Worm (Caenorhabditis elegans) whole organism, early embryonic: ENCODE results near the gene F46B3.9.
A peak's percentile ranks its signal among the peaks of the same experiment; 100 is the strongest.

Source experiments
- B0310.2 ChIP-seq: sonication (generic microtip); optimal IDR thresholded peaks from 2 replicates; lab custom pipeline; 2016; ENCODE audit warnings: mild to moderate bottlenecking, missing genetic modification characterization, missing compliant biosample characterization
- F13C5.2 ChIP-seq: sonication (generic microtip); optimal IDR thresholded peaks from 2 replicates; lab custom pipeline; 2017; ENCODE audit warnings: mild to moderate bottlenecking, missing genetic modification characterization, inconsistent platforms, missing compliant biosample characterization
- aly-1 ChIP-seq: sonication (generic microtip); optimal IDR thresholded peaks from 2 replicates; lab custom pipeline; 2016; ENCODE audit warnings: missing genetic modification characterization, missing compliant biosample characterization
- ama-1 ChIP-seq: fragments of 150-350 bp; optimal IDR thresholded peaks from 2 replicates; lab custom pipeline; 2014
- ceh-13 ChIP-seq: fragments of 200-800 bp; sonication (Bioruptor generic); optimal IDR thresholded peaks from 2 replicates; lab custom pipeline; 2018; ENCODE audit warnings: mild to moderate bottlenecking, missing genetic modification characterization, missing compliant biosample characterization
- ceh-36 ChIP-seq: sonication (generic microtip); optimal IDR thresholded peaks from 2 replicates; lab custom pipeline; 2016; ENCODE audit warnings: missing genetic modification characterization, inconsistent platforms, missing compliant biosample characterization
- ets-7 ChIP-seq: sonication (generic microtip); optimal IDR thresholded peaks from 2 replicates; lab custom pipeline; 2016; ENCODE audit warnings: missing genotype, missing genetic modification characterization, missing compliant biosample characterization
- flt-1 ChIP-seq: fragments of 200-800 bp; sonication (Bioruptor generic); IDR thresholded peaks from 2 replicates; pipeline ENCODE4 v1.3.6; 2022; ENCODE audit warnings: missing genetic modification characterization, missing compliant biosample characterization
- hmbx-1 ChIP-seq: sonication (generic microtip); optimal IDR thresholded peaks from 2 replicates; lab custom pipeline; 2016; ENCODE audit warnings: mild to moderate bottlenecking, missing genetic modification characterization, missing compliant biosample characterization
- hmg-4 ChIP-seq: fragments of 200-800 bp; sonication (Bioruptor generic); optimal IDR thresholded peaks from 2 replicates; lab custom pipeline; 2018; ENCODE audit warnings: mild to moderate bottlenecking, missing genetic modification characterization, missing compliant biosample characterization
- hnd-1 ChIP-seq: sonication (generic microtip); optimal IDR thresholded peaks from 2 replicates; lab custom pipeline; 2016; ENCODE audit warnings: missing genetic modification characterization, missing compliant biosample characterization
- pes-1 ChIP-seq: fragments of 200-800 bp; sonication (Bioruptor generic); IDR thresholded peaks from 2 replicates; pipeline ENCODE4 v1.3.6; 2022; ENCODE audit warnings: missing genetic modification reagents, missing genetic modification characterization, missing compliant biosample characterization
- scrt-1 ChIP-seq: fragments of 200-800 bp; sonication (Bioruptor generic); IDR thresholded peaks from 2 replicates; pipeline ENCODE4 v1.3.6; 2022; ENCODE audit warnings: missing genetic modification characterization, missing compliant biosample characterization
- sea-1 ChIP-seq: fragments of 200-800 bp; sonication (Bioruptor generic); conservative IDR thresholded peaks from 2 replicates; pipeline ENCODE4 v1.3.6; 2022; ENCODE audit warnings: missing genetic modification characterization, missing compliant biosample characterization
- tbx-11 ChIP-seq: fragments of 200-800 bp; sonication (Bioruptor generic); IDR thresholded peaks from 2 replicates; pipeline ENCODE4 v1.3.6; 2022; ENCODE audit warnings: missing genetic modification characterization, missing compliant biosample characterization
- tbx-37 ChIP-seq: fragments of 200-800 bp; sonication (Bioruptor generic); conservative IDR thresholded peaks from 2 replicates; pipeline ENCODE4 v1.3.6; 2022; ENCODE audit warnings: missing genetic modification reagents, missing genetic modification characterization, missing compliant biosample characterization
- tra-4 ChIP-seq: sonication (generic microtip); optimal IDR thresholded peaks from 2 replicates; lab custom pipeline; 2017; ENCODE audit warnings: missing genetic modification characterization, missing compliant biosample characterization

The F46B3.9 gene

ce11 chrV:20597076-20597475 is 28.9 kb downstream of the F46B3.9 start, which contains the start of gene F46B3.1:
Gene F46B3.1, minus strand, starts transcription at chrV:20597176.
- TF ChIP-seq tbx-37 (GFP tag; lab: Robert Waterston, UW) (no peak), F13C5.2 (tag; lab: Kevin White, UChicago) (no peak), sea-1 (GFP tag; lab: Robert Waterston, UW) (no peak), ceh-13 (GFP tag; lab: Kevin White, UChicago) (no peak), aly-1 (no peak), tbx-11 (no peak), hmbx-1 (tag; lab: Kevin White, UChicago) (no peak), pes-1 (GFP tag; lab: Robert Waterston, UW) (no peak), hnd-1 (tag; lab: Kevin White, UChicago) (no peak), B0310.2 (no peak), ets-7 (tag; lab: Kevin White, UChicago) (no peak), ama-1 (no peak), ceh-36 (tag; lab: Kevin White, UChicago) (no peak), scrt-1 (GFP tag; lab: Robert Waterston, UW) (no peak), tra-4 (tag; lab: Kevin White, UChicago) (no peak), flt-1 (GFP tag; lab: Robert Waterston, UW) (no peak)

- TF ChIP-seq flt-1 (GFP tag; lab: Robert Waterston, UW) (no peak), tbx-37 (GFP tag; lab: Robert Waterston, UW) (no peak), scrt-1 (GFP tag; lab: Robert Waterston, UW) (no peak)
Measured at ce11 chrV:20595653-20596052, 30.3 kb downstream of the F46B3.9 start, which contains the start of gene F26F2.11. Gene F26F2.11, minus strand, starts transcription at chrV:20595753.

- TF ChIP-seq hmbx-1 (tag; lab: Kevin White, UChicago) (no peak), B0310.2 (no peak), ceh-13 (GFP tag; lab: Kevin White, UChicago) (no peak), aly-1 (no peak), tbx-37 (GFP tag; lab: Robert Waterston, UW) (no peak), tbx-11 (no peak), ama-1 (no peak), hnd-1 (tag; lab: Kevin White, UChicago) (no peak), pes-1 (GFP tag; lab: Robert Waterston, UW) (no peak), sea-1 (GFP tag; lab: Robert Waterston, UW) (no peak), scrt-1 (GFP tag; lab: Robert Waterston, UW) (no peak), F13C5.2 (tag; lab: Kevin White, UChicago) (no peak)
Measured at ce11 chrV:20594746-20595145, 31.2 kb downstream of the F46B3.9 start, which contains the start of gene F26F2.10. Gene F26F2.10, minus strand, starts transcription at chrV:20594846.

DNA sequence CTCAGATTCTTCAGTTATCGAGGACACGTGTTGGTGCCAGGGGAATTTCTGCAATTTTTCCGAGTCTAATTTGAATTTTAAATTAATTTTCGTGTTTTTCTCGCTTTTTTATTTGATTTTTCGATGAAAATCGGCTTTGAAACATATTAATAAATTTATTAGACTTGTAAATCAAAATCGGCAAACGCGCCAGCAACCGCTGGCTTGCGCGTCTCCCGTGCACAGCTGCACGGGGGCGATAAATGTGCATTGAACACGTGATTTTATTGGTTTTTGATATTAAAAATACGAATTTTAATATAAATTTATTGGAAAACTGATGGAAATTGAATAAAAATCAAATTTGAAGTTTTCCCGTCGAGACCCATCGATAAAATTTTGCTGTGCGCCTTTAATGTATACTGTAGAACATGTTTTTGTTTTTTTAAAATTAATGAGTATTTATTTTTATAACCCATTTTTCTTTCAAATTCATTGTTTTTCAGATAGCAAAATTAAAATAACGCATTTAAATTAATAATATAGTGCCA is 45.4 kb downstream of the F46B3.9 start, which contains the start of gene F26F2.7:
TSS of gene F26F2.7 (plus strand) at position 480 of the 530 bp plus-strand sequence.
- TF ChIP-seq hmg-4 (GFP tag; lab: Kevin White, UChicago) (peak; percentile 32), scrt-1 (GFP tag; lab: Robert Waterston, UW) (no peak), hnd-1 (tag; lab: Kevin White, UChicago) (no peak), aly-1 (no peak), tbx-11 (0 out of 2 replicates have a peak, but pooled peaks have one; percentile 18), ama-1 (no peak), ets-7 (tag; lab: Kevin White, UChicago) (no peak), pes-1 (GFP tag; lab: Robert Waterston, UW) (0 out of 2 replicates have a peak, but pooled peaks have one; percentile 42), flt-1 (GFP tag; lab: Robert Waterston, UW) (no peak), F13C5.2 (tag; lab: Kevin White, UChicago) (peak; percentile 76), tbx-37 (GFP tag; lab: Robert Waterston, UW) (0 out of 2 replicates have a peak, but pooled peaks have one; percentile 19)

DNA sequence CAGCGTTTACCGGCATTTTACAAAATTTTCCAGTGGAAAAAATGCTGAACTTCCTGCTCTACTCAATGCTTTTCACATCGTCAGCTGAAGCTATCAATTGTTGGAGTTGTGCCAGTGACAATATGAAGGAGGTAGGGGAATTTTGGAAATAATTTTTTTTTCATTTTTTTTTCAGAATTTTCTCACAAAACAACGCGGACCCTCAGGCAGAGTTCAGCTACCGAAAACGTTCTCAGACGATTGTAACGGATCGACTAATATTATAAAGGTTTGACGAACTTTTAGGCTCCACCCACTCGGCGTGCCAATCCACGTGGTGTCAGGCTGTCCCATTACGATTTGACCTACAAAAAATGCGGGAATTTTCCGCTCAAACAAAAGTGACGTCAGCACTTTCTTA is 46.4 kb downstream of the F46B3.9 start, which contains the start of gene F26F2.8:
TSS of gene F26F2.8 (plus strand) at position 13 of the 400 bp plus-strand sequence.
- TF ChIP-seq scrt-1 (GFP tag; lab: Robert Waterston, UW): no peak
